Worm (Caenorhabditis elegans): ENCODE measurements around the gene pals-21.

The pals-21 gene

ce11 chrIII:1418709-1419108, 38.3 kb upstream of the pals-21 start (continued):
- TF ChIP-seq blmp-1 (tag; optimal IDR thresholded peaks at IDR 0.05; ENCODE audit: insufficient read depth) = peak; percentile 2
- TF ChIP-seq elt-3 (tag; optimal IDR thresholded peaks at IDR 0.05) = no peak

DNA sequence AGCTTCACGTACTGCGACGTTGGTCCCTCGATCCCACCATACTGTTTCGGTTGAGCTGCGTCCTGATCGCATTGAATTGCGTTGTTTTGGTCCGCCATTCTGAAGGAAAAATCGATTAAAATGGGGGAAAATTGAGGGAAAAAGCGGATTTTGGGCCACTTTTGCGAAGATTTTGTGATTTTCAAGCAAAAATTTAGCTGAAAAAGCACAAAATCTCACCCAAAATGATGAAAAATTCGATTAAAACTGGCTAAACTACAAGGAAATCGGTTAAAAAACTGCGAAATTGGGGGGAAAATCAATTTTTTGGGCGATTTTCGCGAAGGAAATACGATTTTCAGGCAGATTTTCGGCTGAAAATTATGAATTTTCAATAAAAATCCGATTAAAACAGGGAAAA, 36.7 kb upstream of the pals-21 start, which contains the start of gene elc-1:
Gene elc-1 (minus strand): TSS at position 101 of the 400 bp plus-strand sequence.
- no peak for TF ChIP-seq nhr-129 (tag; optimal IDR thresholded peaks at IDR 0.05)
- TF ChIP-seq snpc-4 (tag; optimal IDR thresholded peaks at IDR 0.05) = no peak
- TF ChIP-seq crh-2 (tag; optimal IDR thresholded peaks at IDR 0.05) = no peak
- no peak for TF ChIP-seq ztf-11 (tag; optimal IDR thresholded peaks at IDR 0.05)
- TF ChIP-seq C34F6.9 (tag; optimal IDR thresholded peaks at IDR 0.05) = no peak
- TF ChIP-seq dmd-4 (tag; optimal IDR thresholded peaks at IDR 0.05) = no peak
- TF ChIP-seq blmp-1 (tag; optimal IDR thresholded peaks at IDR 0.05; ENCODE audit: insufficient read depth) = no peak
- no peak for TF ChIP-seq unc-39 (tag; optimal IDR thresholded peaks at IDR 0.05)
- no peak for TF ChIP-seq ztf-4 (tag; optimal IDR thresholded peaks at IDR 0.05)

DNA sequence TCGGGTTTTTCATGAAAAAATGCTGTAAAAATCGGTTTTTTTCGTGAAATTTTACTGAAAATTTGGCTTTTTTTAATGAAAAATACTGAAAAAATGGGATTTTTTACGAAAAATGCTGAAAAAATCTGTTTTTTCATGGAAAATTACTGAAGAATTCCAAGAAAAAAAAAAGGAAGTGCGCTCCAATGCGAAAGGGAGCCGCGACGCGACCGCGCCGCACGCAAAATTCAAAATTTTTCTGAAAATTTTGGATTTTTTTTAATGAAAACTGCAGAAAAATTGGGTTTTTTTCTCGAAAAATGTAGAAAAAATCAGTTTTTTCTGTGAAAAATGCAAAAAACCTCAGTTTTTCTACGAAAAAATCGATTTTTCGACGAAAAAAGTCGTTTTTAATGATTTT, 36.1 kb upstream of the pals-21 start:
- TF ChIP-seq lin-11 (tag; optimal IDR thresholded peaks at IDR 0.05) = no peak
- no peak for TF ChIP-seq ztf-4 (tag; optimal IDR thresholded peaks at IDR 0.05)
- no peak for TF ChIP-seq nhr-129 (tag; optimal IDR thresholded peaks at IDR 0.05)
- no peak for TF ChIP-seq nhr-77 (tag; optimal IDR thresholded peaks at IDR 0.05)
- no peak for TF ChIP-seq ztf-1 (GFP tag; conservative IDR thresholded peaks at IDR 0.05)
- no peak for TF ChIP-seq mbf-1 (tag; optimal IDR thresholded peaks at IDR 0.05)
- TF ChIP-seq ztf-11 (tag; optimal IDR thresholded peaks at IDR 0.05) = no peak
- no peak for TF ChIP-seq zag-1 (tag; optimal IDR thresholded peaks at IDR 0.05)

DNA sequence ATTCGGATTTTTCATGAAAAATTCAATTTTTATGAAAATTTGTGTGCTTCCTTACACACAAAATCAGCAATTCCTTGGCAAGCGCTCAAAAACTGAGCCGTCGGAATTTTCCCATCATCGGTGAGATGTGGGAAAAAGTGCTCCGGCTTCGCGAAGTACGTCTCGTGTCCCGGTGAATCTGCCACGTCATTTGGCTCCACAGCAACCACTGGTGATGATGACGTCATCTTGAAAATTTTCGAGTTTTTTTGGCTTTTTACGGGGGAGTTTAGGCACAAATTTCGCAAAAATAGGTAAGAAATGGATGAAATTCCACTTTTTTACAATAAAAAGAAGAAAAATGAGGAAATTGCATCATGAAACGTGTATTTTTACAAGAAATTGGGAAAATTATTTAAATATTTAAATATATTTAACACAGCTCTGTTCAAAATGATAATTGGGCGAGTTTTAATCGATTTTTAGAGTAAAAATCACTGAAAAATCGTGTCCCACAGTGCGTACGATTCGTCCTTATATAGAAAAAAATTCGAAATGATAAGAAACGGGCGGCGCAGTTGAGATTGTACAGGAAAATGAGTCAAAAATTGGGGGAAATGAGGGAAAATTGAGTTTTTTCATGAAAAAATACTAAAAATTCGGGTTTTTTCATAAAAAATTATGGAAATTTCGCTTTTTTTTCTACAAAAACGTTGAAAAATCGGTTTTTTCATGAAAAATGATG, 33.6 kb upstream of the pals-21 start, which contains the start of gene Y82E9BR.14:
Gene Y82E9BR.14 (minus strand): TSS at position 227 of the 724 bp plus-strand sequence.
- TF ChIP-seq crh-2 (tag; optimal IDR thresholded peaks at IDR 0.05) = no peak
- peak; percentile 66 for TF ChIP-seq fos-1 (tag; optimal IDR thresholded peaks at IDR 0.05)
- no peak for TF ChIP-seq aly-2 (tag; optimal IDR thresholded peaks at IDR 0.05)

DNA sequence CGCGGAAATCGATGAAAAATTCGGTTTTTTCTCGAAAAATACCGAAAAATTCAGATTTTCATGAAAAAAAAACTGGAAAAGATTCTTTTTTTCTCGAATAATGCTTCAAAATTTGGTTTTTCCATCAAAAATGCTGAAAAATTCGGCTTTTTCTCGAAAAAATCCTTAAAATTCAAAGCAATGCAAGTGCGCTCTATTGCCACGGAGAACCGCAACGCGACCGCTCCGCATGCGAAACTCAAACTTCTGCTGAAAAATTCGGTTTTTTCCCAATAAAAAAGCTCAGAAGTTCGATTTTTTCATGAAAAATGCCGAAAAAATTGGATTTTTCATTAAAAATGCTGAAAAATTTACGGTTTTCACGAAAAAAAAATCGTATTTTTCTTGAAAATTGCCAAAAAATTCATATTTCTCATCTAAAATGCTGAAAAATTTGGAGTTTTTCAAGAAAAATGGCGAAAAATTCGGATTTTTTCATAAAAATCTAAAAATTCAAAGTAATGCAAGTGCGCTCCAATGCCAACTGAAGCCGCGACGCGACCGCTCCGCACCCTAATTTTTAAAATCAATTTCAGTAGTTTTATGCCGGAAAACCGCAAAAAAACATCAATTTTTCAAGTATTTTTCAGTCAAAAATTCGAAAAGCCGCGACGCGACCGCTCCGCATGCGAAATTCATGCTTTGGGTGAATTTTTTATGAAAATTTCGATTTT, 32.8 kb upstream of the pals-21 start:
- TF ChIP-seq ztf-1 (GFP tag; conservative IDR thresholded peaks at IDR 0.05) = no peak
- TF ChIP-seq lin-11 (tag; optimal IDR thresholded peaks at IDR 0.05) = no peak

ce11 chrIII:1409139-1409538, 28.7 kb upstream of the pals-21 start, which contains the start of gene Y82E9BR.22:
Gene Y82E9BR.22 (minus strand): TSS chrIII:1409239.
- no peak for TF ChIP-seq R02D3.7 (tag; optimal IDR thresholded peaks at IDR 0.05)
- no peak for TF ChIP-seq zag-1 (tag; optimal IDR thresholded peaks at IDR 0.05)
- no peak for TF ChIP-seq egl-27 (tag; optimal IDR thresholded peaks at IDR 0.05)

DNA sequence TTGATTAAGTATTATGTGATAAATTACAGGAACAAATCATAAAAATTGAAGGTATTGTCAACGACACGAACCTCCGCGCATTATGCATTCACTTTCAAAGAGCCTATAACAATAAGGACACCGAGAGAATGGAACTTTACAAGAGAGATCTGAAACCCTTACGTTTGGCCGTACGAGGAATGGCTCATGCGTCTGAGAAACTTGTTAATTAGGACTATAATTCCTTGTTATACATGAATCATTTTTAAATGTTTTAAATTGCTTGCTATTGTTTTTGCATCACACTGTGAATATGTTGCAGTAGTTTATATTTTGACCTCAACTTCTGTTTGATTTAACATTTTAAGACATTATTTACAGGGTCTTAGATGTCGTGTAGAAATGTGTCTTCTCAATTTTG, 22.7 kb upstream of the pals-21 start, which contains the start of gene pals-18:
Gene pals-18 (plus strand): TSS at position 301 of the 400 bp plus-strand sequence.
- no peak for TF ChIP-seq ztf-4 (tag; optimal IDR thresholded peaks at IDR 0.05)
- no peak for TF ChIP-seq nhr-25 (tag; optimal IDR thresholded peaks at IDR 0.05)
- no peak for TF ChIP-seq nhr-237 (tag; optimal IDR thresholded peaks at IDR 0.05)
- TF ChIP-seq nhr-12 (tag; optimal IDR thresholded peaks at IDR 0.05) = no peak
- TF ChIP-seq nhr-77 (tag; optimal IDR thresholded peaks at IDR 0.05) = no peak
- TF ChIP-seq dmd-4 (tag; optimal IDR thresholded peaks at IDR 0.05) = no peak
- no peak for TF ChIP-seq peb-1 (tag; optimal IDR thresholded peaks at IDR 0.05)
- TF ChIP-seq mab-5 (tag; optimal IDR thresholded peaks at IDR 0.05) = no peak
- no peak for TF ChIP-seq skn-1 (tag; optimal IDR thresholded peaks at IDR 0.05)
- TF ChIP-seq fos-1 (tag; optimal IDR thresholded peaks at IDR 0.05) = no peak
- no peak for TF ChIP-seq ama-1 (optimal IDR thresholded peaks at IDR 0.05)
- no peak for TF ChIP-seq ztf-1 (GFP tag; conservative IDR thresholded peaks at IDR 0.05)
- no peak for TF ChIP-seq nhr-6 (tag; optimal IDR thresholded peaks at IDR 0.05)
- TF ChIP-seq nhr-129 (tag; optimal IDR thresholded peaks at IDR 0.05) = no peak
- TF ChIP-seq elt-1 (tag; optimal IDR thresholded peaks at IDR 0.05) = no peak
- TF ChIP-seq ceh-82 (tag; optimal IDR thresholded peaks at IDR 0.05) = no peak
